Fruit fly (Drosophila melanogaster) whole organism, embryonic: ENCODE results near the gene CG32845.

Experiments
- CG10209 ChIP-seq: fragments of 200-800 bp; sonication (Bioruptor generic); optimal IDR thresholded peaks from 3 replicates; lab custom pipeline; 2017; ENCODE audit warnings: missing biosample characterization, mild to moderate bottlenecking, missing genetic modification characterization, missing genetic modification reagents
- CG10267 ChIP-seq: fragments of 200-800 bp; sonication (Bioruptor generic); optimal IDR thresholded peaks from 2 replicates; lab custom pipeline; 2018; ENCODE audit warnings: missing biosample characterization, mild to moderate bottlenecking, missing genetic modification characterization, moderate library complexity
- CG12299 ChIP-seq: fragments of 200-800 bp; sonication (Bioruptor generic); optimal IDR thresholded peaks from 2 replicates; lab custom pipeline; 2018; ENCODE audit warnings: missing biosample characterization, mild to moderate bottlenecking, missing genetic modification characterization
- CG12942 ChIP-seq: fragments of 200-800 bp; sonication (Bioruptor generic); optimal IDR thresholded peaks from 3 replicates; lab custom pipeline; 2016; ENCODE audit warnings: missing biosample characterization, missing genetic modification characterization
- CG13624 ChIP-seq: fragments of 200-800 bp; sonication (Bioruptor generic); optimal IDR thresholded peaks from 2 replicates; lab custom pipeline; 2016; ENCODE audit warnings: missing biosample characterization, missing genetic modification characterization
- CG14965 ChIP-seq: fragments of 200-800 bp; sonication (Bioruptor generic); optimal IDR thresholded peaks from 2 replicates; lab custom pipeline; 2016; ENCODE audit warnings: missing biosample characterization, missing genetic modification characterization, borderline replicate concordance
- CG15011 ChIP-seq: fragments of 200-800 bp; sonication (Bioruptor generic); optimal IDR thresholded peaks from 3 replicates; lab custom pipeline; 2018; ENCODE audit warnings: missing biosample characterization, mild to moderate bottlenecking, missing genetic modification characterization
- CG15696 ChIP-seq: fragments of 200-800 bp; sonication (Bioruptor generic); optimal IDR thresholded peaks from 2 replicates; lab custom pipeline; 2019; ENCODE audit warnings: missing biosample characterization, mild to moderate bottlenecking, missing genetic modification characterization, moderate library complexity
- CG17829 ChIP-seq: fragments of 200-800 bp; optimal IDR thresholded peaks from 2 replicates; lab custom pipeline; 2019; ENCODE audit warnings: missing biosample characterization, mild to moderate bottlenecking, missing genetic modification characterization, moderate library complexity
- CG18599 ChIP-seq: fragments of 200-800 bp; sonication (Bioruptor generic); optimal IDR thresholded peaks from 3 replicates; lab custom pipeline; 2017; ENCODE audit warnings: missing biosample characterization, missing genetic modification characterization, mild to moderate bottlenecking, moderate library complexity, missing genetic modification reagents
- CG18764 ChIP-seq: fragments of 200-800 bp; sonication (Bioruptor generic); optimal IDR thresholded peaks from 3 replicates; lab custom pipeline; 2016; ENCODE audit warnings: missing biosample characterization, missing genetic modification characterization
- CG2116 ChIP-seq: fragments of 200-800 bp; sonication (Bioruptor generic); optimal IDR thresholded peaks from 3 replicates; lab custom pipeline; 2018; ENCODE audit warnings: missing biosample characterization, mild to moderate bottlenecking, missing genetic modification characterization
- CG2712 ChIP-seq: fragments of 200-800 bp; optimal IDR thresholded peaks from 3 replicates; lab custom pipeline; 2019; ENCODE audit warnings: missing biosample characterization, mild to moderate bottlenecking, missing genetic modification characterization, moderate library complexity
- CG33557 ChIP-seq: fragments of 200-800 bp; sonication (Bioruptor generic); optimal IDR thresholded peaks from 2 replicates; lab custom pipeline; 2019; ENCODE audit warnings: missing biosample characterization, mild to moderate bottlenecking, missing genetic modification characterization, moderate library complexity
- CG34422 ChIP-seq: fragments of 200-800 bp; sonication (Bioruptor generic); IDR thresholded peaks from 3 replicates; pipeline ENCODE4 v1.3.6; 2022; ENCODE audit warnings: missing biosample characterization, missing genetic modification characterization
- CG4617 ChIP-seq: fragments of 200-800 bp; sonication (Bioruptor generic); optimal IDR thresholded peaks from 3 replicates; lab custom pipeline; 2016; ENCODE audit warnings: missing biosample characterization, missing genetic modification characterization, borderline replicate concordance
- CG6791 ChIP-seq: fragments of 200-800 bp; sonication (Bioruptor generic); IDR thresholded peaks from 3 replicates; pipeline ENCODE4 v1.3.6; 2022; ENCODE audit warnings: missing biosample characterization, missing genetic modification characterization; ENCODE audit not compliant: partially characterized antibody
- CG7271 ChIP-seq: fragments of 200-800 bp; sonication (Bioruptor generic); optimal IDR thresholded peaks from 2 replicates; lab custom pipeline; 2018; ENCODE audit warnings: missing biosample characterization, mild to moderate bottlenecking, missing genetic modification characterization, moderate library complexity
- CG9727 ChIP-seq: fragments of 200-800 bp; sonication (Bioruptor generic); optimal IDR thresholded peaks from 3 replicates; lab custom pipeline; 2017; ENCODE audit warnings: missing biosample characterization, mild to moderate bottlenecking, missing genetic modification characterization
- D19A ChIP-seq: fragments of 200-800 bp; optimal IDR thresholded peaks from 3 replicates; lab custom pipeline; 2019; ENCODE audit warnings: missing biosample characterization, mild to moderate bottlenecking, missing genetic modification characterization, moderate library complexity
- Deaf1 ChIP-seq: fragments of 200-800 bp; optimal IDR thresholded peaks from 3 replicates; lab custom pipeline; 2019; ENCODE audit warnings: missing biosample characterization, mild to moderate bottlenecking, missing genetic modification characterization, moderate library complexity
- Dp ChIP-seq: fragments of 200-800 bp; sonication (Bioruptor generic); optimal IDR thresholded peaks from 2 replicates; lab custom pipeline; 2018; ENCODE audit warnings: missing biosample characterization, mild to moderate bottlenecking, missing genetic modification characterization, moderate library complexity
- HHEX ChIP-seq: fragments of 200-800 bp; sonication (Bioruptor generic); optimal IDR thresholded peaks from 3 replicates; lab custom pipeline; 2017; ENCODE audit warnings: missing biosample characterization, mild to moderate bottlenecking, missing genetic modification characterization, missing genetic modification reagents
- HLH54F ChIP-seq: fragments of 200-800 bp; sonication (Bioruptor generic); optimal IDR thresholded peaks from 3 replicates; lab custom pipeline; 2016; ENCODE audit warnings: missing biosample characterization, missing genetic modification characterization
- HmgZ ChIP-seq: fragments of 200-800 bp; sonication (Bioruptor generic); optimal IDR thresholded peaks from 2 replicates; lab custom pipeline; 2018; ENCODE audit warnings: missing biosample characterization, mild to moderate bottlenecking, missing genetic modification characterization
- MESR4 ChIP-seq: fragments of 200-800 bp; sonication (Bioruptor generic); optimal IDR thresholded peaks from 2 replicates; lab custom pipeline; 2018; ENCODE audit warnings: missing biosample characterization, mild to moderate bottlenecking, missing genetic modification characterization, moderate library complexity
- Mad ChIP-seq: fragments of 200-800 bp; sonication (Bioruptor generic); optimal IDR thresholded peaks from 2 replicates; lab custom pipeline; 2016; ENCODE audit warnings: missing biosample characterization, missing genetic modification characterization
- Pdp1 ChIP-seq, 2 experiments: fragments of 200-800 bp; sonication (Bioruptor generic); optimal IDR thresholded peaks; 3 replicates each; lab custom pipeline; 2016; ENCODE audit warnings: missing biosample characterization in 2 of 2, missing genetic modification characterization in 2 of 2, mild to moderate bottlenecking in 1 of 2, moderate library complexity in 1 of 2
- Ravus ChIP-seq: fragments of 200-800 bp; sonication (Bioruptor generic); IDR thresholded peaks from 2 replicates; pipeline ENCODE4 v1.3.6; 2022; ENCODE audit warnings: missing biosample characterization, missing genetic modification characterization
- Scr ChIP-seq: fragments of 200-800 bp; sonication (Bioruptor generic); IDR thresholded peaks from 2 replicates; pipeline ENCODE4 v1.3.6; 2022; ENCODE audit warnings: missing biosample characterization, missing genetic modification characterization; ENCODE audit not compliant: partially characterized antibody
- Sin3A ChIP-seq: fragments of >200 bp; optimal IDR thresholded peaks from 2 replicates; lab custom pipeline; 2018
- Sry-δ ChIP-seq: fragments of 200-800 bp; sonication (Bioruptor generic); optimal IDR thresholded peaks from 2 replicates; lab custom pipeline; 2016; ENCODE audit warnings: missing biosample characterization, missing genetic modification characterization
- Stat92E ChIP-seq, 3 experiments: fragments of >200 bp in 2 of 3; fragments of 200-800 bp in 1 of 3; sonication (Bioruptor generic) in 1 of 3; optimal IDR thresholded peaks; 2 replicates each; lab custom pipeline; 2017 to 2019; ENCODE audit warnings: missing biosample characterization in 3 of 3, missing genetic modification characterization in 3 of 3, mild to moderate bottlenecking in 1 of 3, moderate library complexity in 1 of 3
- Vsx1 ChIP-seq: fragments of 200-800 bp; sonication (Bioruptor generic); optimal IDR thresholded peaks from 2 replicates; lab custom pipeline; 2017; ENCODE audit warnings: missing biosample characterization, mild to moderate bottlenecking, missing genetic modification characterization, missing genetic modification reagents
- ash1 ChIP-seq: fragments of 200-800 bp; sonication (Bioruptor generic); optimal IDR thresholded peaks from 2 replicates; lab custom pipeline; 2018; ENCODE audit warnings: missing biosample characterization, mild to moderate bottlenecking, missing genetic modification characterization
- ci ChIP-seq: fragments of 200-800 bp; sonication (Bioruptor generic); IDR thresholded peaks from 3 replicates; pipeline ENCODE4 v1.3.6; 2022; ENCODE audit warnings: missing biosample characterization, missing genetic modification characterization
- crc ChIP-seq: fragments of 200-800 bp; sonication (Bioruptor generic); optimal IDR thresholded peaks from 2 replicates; lab custom pipeline; 2016; ENCODE audit warnings: missing biosample characterization, missing genetic modification characterization
- crp ChIP-seq, 2 experiments: fragments of 200-800 bp; sonication (Bioruptor generic); optimal IDR thresholded peaks; 2 replicates in 1 of 2; 3 replicates in 1 of 2; lab custom pipeline; 2017; ENCODE audit warnings: missing biosample characterization in 2 of 2, missing genetic modification characterization in 2 of 2, mild to moderate bottlenecking in 1 of 2, moderate library complexity in 1 of 2
- dpn ChIP-seq, 2 experiments: fragments of 200-800 bp; sonication (Bioruptor generic); optimal IDR thresholded peaks; 3 replicates each; lab custom pipeline; 2016; ENCODE audit warnings: missing biosample characterization in 2 of 2, missing genetic modification characterization in 2 of 2
- fu2 ChIP-seq: fragments of 200-800 bp; sonication (Bioruptor generic); optimal IDR thresholded peaks from 2 replicates; lab custom pipeline; 2016; ENCODE audit warnings: missing biosample characterization, missing genetic modification characterization
- gfzf ChIP-seq: fragments of 200-800 bp; sonication (Bioruptor generic); optimal IDR thresholded peaks from 2 replicates; lab custom pipeline; 2016; ENCODE audit warnings: missing biosample characterization, mild to moderate bottlenecking, missing genetic modification characterization, moderate library complexity
- hth ChIP-seq: fragments of >200 bp; optimal IDR thresholded peaks from 2 replicates; lab custom pipeline; 2017; ENCODE audit warnings: inconsistent platforms
- knrl ChIP-seq: fragments of 200-800 bp; sonication (Bioruptor generic); IDR thresholded peaks from 3 replicates; pipeline ENCODE4 v1.3.6; 2022; ENCODE audit warnings: missing biosample characterization, missing genetic modification characterization; ENCODE audit not compliant: partially characterized antibody
- p53 ChIP-seq: fragments of 200-800 bp; sonication (Bioruptor generic); optimal IDR thresholded peaks from 2 replicates; lab custom pipeline; 2016; ENCODE audit warnings: missing biosample characterization, missing genetic modification characterization
- pita ChIP-seq: fragments of 200-800 bp; sonication (Bioruptor generic); optimal IDR thresholded peaks from 2 replicates; lab custom pipeline; 2017; ENCODE audit warnings: missing biosample characterization, mild to moderate bottlenecking, missing genetic modification characterization
- tgo ChIP-seq: fragments of 200-800 bp; sonication (Bioruptor generic); IDR thresholded peaks from 3 replicates; pipeline ENCODE4 v1.3.6; 2022; ENCODE audit warnings: missing biosample characterization, missing genetic modification characterization
- vvl ChIP-seq: fragments of 200-800 bp; sonication (Bioruptor generic); IDR thresholded peaks from 2 replicates; pipeline ENCODE4 v1.3.6; 2022; ENCODE audit warnings: missing biosample characterization, missing genetic modification characterization
- wor ChIP-seq: fragments of 200-800 bp; sonication (Bioruptor generic); IDR thresholded peaks from 2 replicates; pipeline ENCODE4 v1.3.6; 2022; ENCODE audit warnings: missing biosample characterization, missing genetic modification characterization

The CG32845 gene

DNA sequence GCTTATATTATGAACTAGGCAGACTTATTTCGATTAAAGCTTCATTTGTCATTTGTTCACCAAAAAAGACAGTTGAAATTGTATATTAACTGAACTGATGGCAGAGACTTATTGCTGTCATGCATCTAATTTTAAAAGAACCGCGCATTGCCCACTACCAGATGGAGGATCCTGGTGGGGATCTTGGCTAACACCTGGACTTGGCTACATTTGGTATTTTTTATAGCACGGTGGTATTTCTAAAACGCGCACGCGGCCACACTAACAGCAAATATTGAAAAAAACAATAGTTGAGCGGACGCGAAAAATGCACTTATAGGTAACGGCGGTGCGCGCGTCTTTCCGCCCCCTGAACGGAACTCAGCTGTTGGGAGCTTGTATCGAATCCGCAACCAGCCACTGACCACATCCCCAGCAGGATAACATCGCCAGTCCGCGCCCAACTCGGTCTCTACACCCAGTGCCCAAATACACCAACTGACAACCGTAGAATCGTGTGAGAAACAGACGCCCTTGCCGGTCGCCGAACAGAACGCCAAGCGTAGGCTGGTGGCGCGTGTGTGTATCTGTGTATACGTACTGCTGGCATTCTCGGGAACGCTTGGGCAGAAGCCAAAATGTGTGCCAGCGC lies 19.1 kb upstream of the CG32845 start (continued):
- peak; percentile 68 for TF ChIP-seq HmgZ
- peak in 1 of 2 experiments; percentile 10 for TF ChIP-seq dpn (GFP tag; optimal IDR thresholded peaks at IDR 0.05; lab: Kevin White, UChicago)
- TF ChIP-seq knrl (GFP tag; lab: Robert Waterston, UW): peak; percentile 42; the same call in 2 of the 3 replicates
- TF ChIP-seq MESR4 (GFP tag; lab: Kevin White, UChicago): peak; percentile 82
- TF ChIP-seq tgo: no peak
- peak; percentile 54 for TF ChIP-seq vvl
- peak; percentile 62 for TF ChIP-seq Sin3A (lab: Kevin White, UChicago)
- TF ChIP-seq crc (GFP tag; lab: Kevin White, UChicago): no peak
- peak; percentile 88 for TF ChIP-seq pita (GFP tag; lab: Kevin White, UChicago)
- peak; percentile 9 for TF ChIP-seq CG17829 (tag; lab: Kevin White, UChicago)
- TF ChIP-seq CG10209 (GFP tag; lab: Kevin White, UChicago): peak; percentile 10
- TF ChIP-seq Sry-δ: peak; percentile 42
- no peak for TF ChIP-seq CG9727 (GFP tag; lab: Kevin White, UChicago)
- TF ChIP-seq Stat92E (GFP tag; optimal IDR thresholded peaks at IDR 0.05; lab: Kevin White, UChicago): peak in 1 of 3 experiments; percentile 71
- TF ChIP-seq CG14965 (GFP tag; lab: Kevin White, UChicago): no peak
- peak; percentile 59 for TF ChIP-seq CG4617 (GFP tag; lab: Kevin White, UChicago)
- peak; percentile 6 for TF ChIP-seq HLH54F (GFP tag; lab: Kevin White, UChicago)
- TF ChIP-seq hth (lab: Kevin White, UChicago): no peak
- no peak for TF ChIP-seq CG18764 (GFP tag; lab: Kevin White, UChicago)
- TF ChIP-seq ci (GFP tag; lab: Robert Waterston, UW): peak; percentile 51; the same call in 1 of the 3 replicates
- TF ChIP-seq CG18599 (GFP tag; lab: Kevin White, UChicago): peak; percentile 16
- peak; percentile 83; the same call in 1 of the 3 replicates for TF ChIP-seq CG34422 (GFP tag; lab: Robert Waterston, UW)
- peak; percentile 93 for TF ChIP-seq Dp (GFP tag; lab: Kevin White, UChicago)
- peak; percentile 58 for TF ChIP-seq CG12299 (tag; lab: Kevin White, UChicago)
- peak; percentile 28 for TF ChIP-seq CG13624 (GFP tag; lab: Kevin White, UChicago)
- TF ChIP-seq ash1 (GFP tag; lab: Kevin White, UChicago): peak; percentile 11
- no peak for TF ChIP-seq wor (GFP tag; lab: Robert Waterston, UW)
- peak; percentile 38 for TF ChIP-seq CG2712 (tag; lab: Kevin White, UChicago)
- no peak for TF ChIP-seq Ravus (GFP tag; lab: Robert Waterston, UW)
- TF ChIP-seq CG33557: peak; percentile 39
- peak in 1 of 2 experiments; percentile 86 for TF ChIP-seq Pdp1 (GFP tag; optimal IDR thresholded peaks at IDR 0.05; lab: Kevin White, UChicago)
- TF ChIP-seq CG12942: no peak
- TF ChIP-seq D19A (tag; lab: Kevin White, UChicago): peak; percentile 23
- TF ChIP-seq fu2 (GFP tag; lab: Kevin White, UChicago): no peak
- TF ChIP-seq CG6791 (GFP tag; lab: Robert Waterston, UW): 0 out of 3 replicates have a peak, but pooled peaks have one; percentile 7
- no peak for TF ChIP-seq Vsx1 (GFP tag; lab: Kevin White, UChicago)
- TF ChIP-seq CG7271 (tag; lab: Kevin White, UChicago): peak; percentile 6
- peak; percentile 46 to 87 for TF ChIP-seq crp (GFP tag; optimal IDR thresholded peaks at IDR 0.05; lab: Kevin White, UChicago)
- TF ChIP-seq CG10267 (tag; lab: Kevin White, UChicago): peak; percentile 57
- peak; percentile 98 for TF ChIP-seq gfzf (GFP tag; lab: Kevin White, UChicago)
- no peak for TF ChIP-seq CG15696 (tag; lab: Kevin White, UChicago)
- peak; percentile 56 for TF ChIP-seq CG2116 (GFP tag; lab: Kevin White, UChicago)
- no peak for TF ChIP-seq Mad
- no peak for TF ChIP-seq Scr (GFP tag; lab: Robert Waterston, UW)
- no peak for TF ChIP-seq HHEX (GFP tag; lab: Kevin White, UChicago)
- no peak for TF ChIP-seq CG15011 (GFP tag; lab: Kevin White, UChicago)
- TF ChIP-seq Deaf1 (tag; lab: Kevin White, UChicago): peak; percentile 58
- no peak for TF ChIP-seq p53 (GFP tag; lab: Kevin White, UChicago)
